Fruit fly (Drosophila melanogaster): Measurements from ENCODE around the gene Cyp18a1.

The Cyp18a1 gene

DNA sequence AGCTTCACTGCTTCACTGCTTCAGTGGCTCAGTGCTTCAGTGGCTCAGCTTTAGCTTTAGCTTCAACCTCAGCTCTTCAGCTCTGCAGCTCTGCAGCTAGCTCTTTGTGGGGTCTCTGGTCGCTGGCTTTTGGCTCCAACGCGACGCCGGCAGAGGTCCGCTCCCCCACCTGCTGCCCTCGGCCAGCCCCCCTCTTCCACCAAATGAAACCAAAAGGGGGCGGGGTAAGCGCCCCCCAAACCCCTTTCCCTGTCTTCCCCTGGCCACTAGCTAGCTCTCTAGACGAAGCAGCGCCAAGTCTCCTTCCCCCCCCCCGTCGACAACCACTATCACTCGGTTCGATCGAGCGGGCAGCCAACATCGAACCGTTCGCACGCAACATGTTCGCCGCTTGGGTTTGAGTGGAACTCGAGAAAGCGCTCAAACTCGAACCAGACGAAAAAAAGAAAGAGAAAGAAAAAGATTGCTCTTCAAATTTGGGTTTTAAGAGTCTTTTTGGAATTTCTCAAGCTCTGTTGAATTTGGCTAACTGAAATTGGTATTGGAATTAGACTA is at the start of gene Cyp18a1:
Gene Cyp18a1, minus strand, starts transcription at position 95 of the 555 bp plus-strand sequence.
- no peak for TF ChIP-seq CG33017 (tag; optimal IDR thresholded peaks at IDR 0.05)
- peak; percentile 15 for TF ChIP-seq tj (GFP tag; optimal IDR thresholded peaks at IDR 0.05)

DNA sequence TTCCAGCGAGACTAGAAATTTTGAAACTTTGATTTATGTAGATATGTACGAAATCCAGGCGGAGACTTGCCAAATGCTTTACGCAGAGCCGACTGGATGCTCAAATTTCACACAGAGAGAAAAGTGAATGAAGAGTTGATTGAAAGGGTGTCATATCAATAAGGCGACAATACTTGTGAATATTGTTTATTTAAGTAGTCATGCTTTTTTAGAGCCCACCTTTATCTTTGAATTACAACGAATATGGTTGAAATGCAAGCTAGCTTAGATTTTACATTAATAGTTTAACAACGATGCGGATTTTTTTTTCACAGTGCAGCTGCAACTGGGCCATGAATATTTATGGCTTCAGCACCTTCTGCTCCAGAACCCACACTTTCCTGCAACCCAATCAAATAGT is 47.0 kb upstream of the Cyp18a1 start, which contains the start of gene CG6873:
Gene CG6873, minus strand, starts transcription at position 101 of the 400 bp plus-strand sequence.
- TF ChIP-seq cnc (optimal IDR thresholded peaks at IDR 0.05) (no peak), bab1 (GFP tag; optimal IDR thresholded peaks at IDR 0.05) (no peak), cic (GFP tag; optimal IDR thresholded peaks at IDR 0.05) (no peak), pad (GFP tag; optimal IDR thresholded peaks at IDR 0.05) (no peak), CG7101 (tag; optimal IDR thresholded peaks at IDR 0.05) (no peak), Clk (GFP tag; optimal IDR thresholded peaks at IDR 0.05) (no peak), CG12768 (GFP tag; optimal IDR thresholded peaks at IDR 0.05) (no peak), CG7045 (GFP tag; optimal IDR thresholded peaks at IDR 0.05) (no peak), CG11617 (GFP tag; optimal IDR thresholded peaks at IDR 0.05) (no peak), CG5204 (GFP tag; optimal IDR thresholded peaks at IDR 0.05) (no peak), tj (GFP tag; optimal IDR thresholded peaks at IDR 0.05) (no peak), Mnt (GFP tag; optimal IDR thresholded peaks at IDR 0.05) (no peak), Hr96 (GFP tag; optimal IDR thresholded peaks at IDR 0.05) (no peak), CG14711 (tag; optimal IDR thresholded peaks at IDR 0.05) (no peak), Crg-1 (GFP tag; optimal IDR thresholded peaks at IDR 0.05) (no peak), CG1620 (GFP tag; optimal IDR thresholded peaks at IDR 0.05) (no peak), toe (GFP tag; optimal IDR thresholded peaks at IDR 0.05) (no peak), CG33017 (tag; optimal IDR thresholded peaks at IDR 0.05) (no peak)

dm6 chrX:18726270-18726669 is 33.4 kb upstream of the Cyp18a1 start, which contains the start of gene CCKLR-17D1:
Gene CCKLR-17D1, minus strand, starts transcription at chrX:18726572.
- TF ChIP-seq CG33017 (tag; optimal IDR thresholded peaks at IDR 0.05), result no peak
- no peak for TF ChIP-seq Hr96 (GFP tag; optimal IDR thresholded peaks at IDR 0.05)
- TF ChIP-seq Clk (GFP tag; optimal IDR thresholded peaks at IDR 0.05), result no peak
- TF ChIP-seq CG7045 (GFP tag; optimal IDR thresholded peaks at IDR 0.05), result no peak
- no peak for TF ChIP-seq CG14711 (tag; optimal IDR thresholded peaks at IDR 0.05)
- TF ChIP-seq CG7101 (tag; optimal IDR thresholded peaks at IDR 0.05), result no peak
- no peak for TF ChIP-seq tj (GFP tag; optimal IDR thresholded peaks at IDR 0.05)
- TF ChIP-seq CG1620 (GFP tag; optimal IDR thresholded peaks at IDR 0.05), result no peak
- no peak for TF ChIP-seq CG12768 (GFP tag; optimal IDR thresholded peaks at IDR 0.05)
- TF ChIP-seq kay (GFP tag; ENCODE audit: borderline replicate concordance), result no peak
- TF ChIP-seq toe (GFP tag; optimal IDR thresholded peaks at IDR 0.05), result no peak
- TF ChIP-seq cnc (optimal IDR thresholded peaks at IDR 0.05), result no peak
- no peak for TF ChIP-seq ovo (GFP tag; optimal IDR thresholded peaks at IDR 0.05)
- TF ChIP-seq bab1 (GFP tag; optimal IDR thresholded peaks at IDR 0.05), result no peak
- no peak for TF ChIP-seq CG11617 (GFP tag; optimal IDR thresholded peaks at IDR 0.05)

DNA sequence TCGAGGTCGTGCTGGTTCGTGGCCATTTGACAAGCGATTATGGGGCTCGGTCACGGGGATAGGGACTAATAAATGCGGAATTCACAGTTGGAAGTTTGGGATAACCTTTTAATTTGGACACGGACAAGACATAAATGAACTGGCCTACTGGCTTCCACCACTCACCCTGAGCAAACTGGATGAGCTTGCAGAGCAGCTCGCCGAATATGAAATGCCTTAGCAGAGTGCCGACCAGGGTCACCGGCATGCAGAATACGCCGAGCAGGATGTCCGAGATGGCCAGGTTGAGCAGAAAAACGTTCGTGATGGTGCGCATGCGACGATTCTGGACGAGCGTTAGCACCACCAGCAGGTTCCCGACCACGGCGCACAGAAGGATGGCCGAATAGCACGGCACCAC is 32.7 kb upstream of the Cyp18a1 start, which contains the start of gene CG42302:
Gene CG42302, minus strand, starts transcription at position 101 of the 400 bp plus-strand sequence.
- TF ChIP-seq CG1620 (GFP tag; optimal IDR thresholded peaks at IDR 0.05) (no peak), tj (GFP tag; optimal IDR thresholded peaks at IDR 0.05) (no peak), Crg-1 (GFP tag; optimal IDR thresholded peaks at IDR 0.05) (no peak), kay (GFP tag; ENCODE audit: borderline replicate concordance) (no peak), Hr96 (GFP tag; optimal IDR thresholded peaks at IDR 0.05) (no peak), bab1 (GFP tag; optimal IDR thresholded peaks at IDR 0.05) (no peak), cnc (optimal IDR thresholded peaks at IDR 0.05) (no peak), toe (GFP tag; optimal IDR thresholded peaks at IDR 0.05) (no peak)

dm6 chrX:18709565-18709964 is 16.7 kb upstream of the Cyp18a1 start, which contains the start of gene Cyp308a1:
Gene Cyp308a1, plus strand, starts transcription at chrX:18709865.
- TF ChIP-seq CG5204 (GFP tag; optimal IDR thresholded peaks at IDR 0.05), result no peak
- TF ChIP-seq cnc (optimal IDR thresholded peaks at IDR 0.05), result no peak
- no peak for TF ChIP-seq tj (GFP tag; optimal IDR thresholded peaks at IDR 0.05)
- TF ChIP-seq cic (GFP tag; optimal IDR thresholded peaks at IDR 0.05), result no peak
- no peak for TF ChIP-seq CG1620 (GFP tag; optimal IDR thresholded peaks at IDR 0.05)
- no peak for TF ChIP-seq bab1 (GFP tag; optimal IDR thresholded peaks at IDR 0.05)
- TF ChIP-seq Hr96 (GFP tag; optimal IDR thresholded peaks at IDR 0.05), result no peak
- TF ChIP-seq CG14711 (tag; optimal IDR thresholded peaks at IDR 0.05), result no peak
- TF ChIP-seq Clk (GFP tag; optimal IDR thresholded peaks at IDR 0.05), result no peak

dm6 chrX:18703875-18704274 is 11.0 kb upstream of the Cyp18a1 start:
- TF ChIP-seq toe (GFP tag; optimal IDR thresholded peaks at IDR 0.05) (no peak), cnc (optimal IDR thresholded peaks at IDR 0.05) (no peak), CG7101 (tag; optimal IDR thresholded peaks at IDR 0.05) (no peak), cic (GFP tag; optimal IDR thresholded peaks at IDR 0.05) (no peak), bab1 (GFP tag; optimal IDR thresholded peaks at IDR 0.05) (no peak), CG11617 (GFP tag; optimal IDR thresholded peaks at IDR 0.05) (no peak), Clk (GFP tag; optimal IDR thresholded peaks at IDR 0.05) (no peak), ovo (GFP tag; optimal IDR thresholded peaks at IDR 0.05) (no peak), Mnt (GFP tag; optimal IDR thresholded peaks at IDR 0.05) (no peak)

DNA sequence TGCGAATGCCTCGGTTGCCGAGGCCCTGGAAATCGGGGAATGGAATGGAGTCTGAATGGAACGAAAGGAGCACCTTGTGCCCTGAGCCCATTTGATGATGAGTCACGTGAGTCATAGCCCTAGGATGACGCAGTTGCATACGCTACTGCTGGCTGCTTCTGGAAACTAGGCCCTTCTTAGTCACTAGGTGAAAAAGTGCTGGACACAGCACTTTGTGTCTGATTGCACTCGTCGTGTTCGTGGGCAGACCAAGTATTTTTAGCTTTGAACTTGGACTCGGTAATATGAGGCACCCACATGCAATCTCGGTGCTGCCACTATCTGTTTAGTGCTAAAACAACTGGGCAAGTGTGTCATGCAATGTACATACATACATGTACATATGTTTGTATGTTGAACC is 9.4 kb upstream of the Cyp18a1 start:
- TF ChIP-seq CG1620 (GFP tag; optimal IDR thresholded peaks at IDR 0.05), result no peak
- no peak for TF ChIP-seq CG11617 (GFP tag; optimal IDR thresholded peaks at IDR 0.05)
- peak; percentile 63 for TF ChIP-seq tj (GFP tag; optimal IDR thresholded peaks at IDR 0.05)
- no peak for TF ChIP-seq kay (GFP tag; ENCODE audit: borderline replicate concordance)

Data from whole organism, adult.